Worm (Caenorhabditis elegans) whole organism, L1 larva: Measurements from ENCODE around the gene lin-3.

Experiments used
- C04F5.9 ChIP-seq: sonication (generic microtip); optimal IDR thresholded peaks from 2 replicates; lab custom pipeline; 2016; ENCODE audit warnings: missing genetic modification characterization, missing compliant biosample characterization
- C16A3.4 ChIP-seq: fragments of 150-350 bp; optimal IDR thresholded peaks from 2 replicates; lab custom pipeline; 2014; ENCODE audit warnings: missing biosample characterization, missing genetic modification characterization
- F16B12.6 ChIP-seq: fragments of 150-350 bp; optimal IDR thresholded peaks from 2 replicates; lab custom pipeline; 2014; ENCODE audit warnings: missing biosample characterization, missing genetic modification characterization
- aly-2 ChIP-seq: fragments of 150-350 bp; optimal IDR thresholded peaks from 2 replicates; lab custom pipeline; 2014; ENCODE audit warnings: missing biosample characterization, missing genetic modification characterization
- ama-1 ChIP-seq: fragments of 150-350 bp; optimal IDR thresholded peaks from 2 replicates; lab custom pipeline; 2014
- ceh-82 ChIP-seq, 3 experiments: fragments of 150-350 bp in 1 of 3; sonication (generic microtip) in 2 of 3; optimal IDR thresholded peaks; 2 replicates each; lab custom pipeline; 2014 to 2017; ENCODE audit warnings: missing biosample characterization in 3 of 3, missing genetic modification characterization in 3 of 3
- ceh-88 ChIP-seq: fragments of 200-800 bp; sonication (Bioruptor generic); IDR thresholded peaks from 2 replicates; pipeline ENCODE4 v1.3.6; 2022; ENCODE audit warnings: missing genetic modification characterization, missing compliant biosample characterization
- dpl-1 ChIP-seq, 3 experiments: fragments of 150-350 bp in 2 of 3; sonication (generic microtip) in 1 of 3; optimal IDR thresholded peaks; 2 replicates each; lab custom pipeline; 2014 to 2017; ENCODE audit warnings: missing biosample characterization in 3 of 3, missing genetic modification characterization in 3 of 3, missing genetic modification reagents in 3 of 3
- dsc-1 ChIP-seq: sonication (generic microtip); optimal IDR thresholded peaks from 2 replicates; lab custom pipeline; 2016; ENCODE audit warnings: mild to moderate bottlenecking, missing genetic modification characterization, missing compliant biosample characterization
- egl-27 ChIP-seq, 2 experiments: fragments of 150-350 bp in 1 of 2; sonication (generic microtip); optimal IDR thresholded peaks; 3 replicates each; lab custom pipeline; 2017 to 2018; ENCODE audit warnings: missing biosample characterization in 2 of 2, missing genetic modification characterization in 2 of 2, missing genetic modification reagents in 2 of 2
- elt-2 ChIP-seq: sonication (generic microtip); optimal IDR thresholded peaks from 2 replicates; lab custom pipeline; 2016; ENCODE audit warnings: missing genetic modification characterization, mild to moderate bottlenecking, inconsistent platforms, missing compliant biosample characterization, missing genetic modification reagents
- elt-3 ChIP-seq, 6 experiments: fragments of 150-350 bp in 1 of 6; sonication (generic microtip); optimal IDR thresholded peaks; 2 replicates each; lab custom pipeline; 2017 to 2018; ENCODE audit warnings: missing biosample characterization in 6 of 6, missing genetic modification characterization in 6 of 6, inconsistent platforms in 1 of 6
- ets-5 ChIP-seq: fragments of 200-800 bp; sonication (Bioruptor generic); IDR thresholded peaks from 2 replicates; pipeline ENCODE4 v1.3.6; 2022; ENCODE audit warnings: missing genetic modification characterization, missing compliant biosample characterization
- hlh-4 ChIP-seq: sonication (generic microtip); optimal IDR thresholded peaks from 2 replicates; lab custom pipeline; 2016; ENCODE audit warnings: mild to moderate bottlenecking, missing genetic modification characterization, missing compliant biosample characterization
- irx-1 ChIP-seq: sonication (generic microtip); optimal IDR thresholded peaks from 2 replicates; lab custom pipeline; 2016; ENCODE audit warnings: missing genetic modification characterization, missing compliant biosample characterization
- isw-1 ChIP-seq: fragments of 200-800 bp; sonication (Bioruptor generic); IDR thresholded peaks from 2 replicates; pipeline ENCODE4 v1.3.6; 2022; ENCODE audit warnings: missing genetic modification characterization, missing compliant biosample characterization
- lin-13 ChIP-seq: fragments of 150-350 bp; optimal IDR thresholded peaks from 2 replicates; lab custom pipeline; 2014; ENCODE audit warnings: missing biosample characterization, missing genetic modification reagents, missing genetic modification characterization
- lin-14 ChIP-seq: fragments of 200-800 bp; sonication (Bioruptor generic); optimal IDR thresholded peaks from 2 replicates; lab custom pipeline; 2018; ENCODE audit warnings: mild to moderate bottlenecking, missing genetic modification characterization, moderate library complexity, missing compliant biosample characterization
- lin-15B ChIP-seq: fragments of 150-350 bp; sonication (generic microtip); optimal IDR thresholded peaks from 3 replicates; lab custom pipeline; 2014; ENCODE audit warnings: missing biosample characterization, missing genetic modification characterization
- lin-35 ChIP-seq, 2 experiments: fragments of 150-350 bp; optimal IDR thresholded peaks; 2 replicates each; lab custom pipeline; 2014; ENCODE audit warnings: missing biosample characterization in 2 of 2, missing genetic modification characterization in 2 of 2, missing genetic modification reagents in 2 of 2
- lir-3 ChIP-seq: sonication (generic microtip); optimal IDR thresholded peaks from 2 replicates; lab custom pipeline; 2016; ENCODE audit warnings: mild to moderate bottlenecking, missing genetic modification characterization, moderate library complexity, missing compliant biosample characterization; ENCODE audit not compliant: poor library complexity
- mab-9 ChIP-seq: fragments of 200-800 bp; sonication (Bioruptor generic); IDR thresholded peaks from 2 replicates; pipeline ENCODE4 v1.3.6; 2022; ENCODE audit warnings: missing genetic modification reagents, missing genetic modification characterization, missing compliant biosample characterization
- mef-2 ChIP-seq: fragments of 150-350 bp; optimal IDR thresholded peaks from 2 replicates; lab custom pipeline; 2014; ENCODE audit warnings: missing biosample characterization, missing genetic modification characterization
- mep-1 ChIP-seq: fragments of 150-350 bp; optimal IDR thresholded peaks from 2 replicates; lab custom pipeline; 2014; ENCODE audit warnings: missing biosample characterization, missing genetic modification characterization
- nhr-237 ChIP-seq: fragments of 150-350 bp; optimal IDR thresholded peaks from 2 replicates; lab custom pipeline; 2014; ENCODE audit warnings: missing biosample characterization, missing genetic modification characterization
- nhr-84 ChIP-seq: sonication (generic microtip); optimal IDR thresholded peaks from 2 replicates; lab custom pipeline; 2017; ENCODE audit warnings: missing biosample characterization, missing genetic modification characterization
- pag-3 ChIP-seq: sonication (generic microtip); optimal IDR thresholded peaks from 2 replicates; lab custom pipeline; 2017; ENCODE audit warnings: missing genetic modification characterization, mild to moderate bottlenecking, missing compliant biosample characterization, antibody characterized with exemption, borderline replicate concordance; ENCODE audit not compliant: insufficient read depth
- pax-3 ChIP-seq: fragments of 200-800 bp; sonication (Bioruptor generic); optimal IDR thresholded peaks from 2 replicates; lab custom pipeline; 2018; ENCODE audit warnings: mild to moderate bottlenecking, missing genetic modification characterization, moderate library complexity, missing compliant biosample characterization
- rnt-1 ChIP-seq: sonication (generic microtip); optimal IDR thresholded peaks from 2 replicates; lab custom pipeline; 2016; ENCODE audit warnings: mild to moderate bottlenecking, missing genetic modification characterization, moderate library complexity, missing compliant biosample characterization
- snu-23 ChIP-seq: sonication (generic microtip); optimal IDR thresholded peaks from 2 replicates; lab custom pipeline; 2016; ENCODE audit warnings: missing genetic modification characterization, missing compliant biosample characterization
- sox-4 ChIP-seq: sonication (generic microtip); optimal IDR thresholded peaks from 2 replicates; lab custom pipeline; 2016; ENCODE audit warnings: missing genetic modification characterization, missing compliant biosample characterization
- sptf-1 ChIP-seq: fragments of 150-350 bp; optimal IDR thresholded peaks from 2 replicates; lab custom pipeline; 2014; ENCODE audit warnings: missing biosample characterization, missing genetic modification characterization
- swsn-7 ChIP-seq: sonication (generic microtip); optimal IDR thresholded peaks from 2 replicates; lab custom pipeline; 2016; ENCODE audit warnings: missing genetic modification characterization, missing compliant biosample characterization
- tbx-2 ChIP-seq: sonication (generic microtip); optimal IDR thresholded peaks from 2 replicates; lab custom pipeline; 2016; ENCODE audit warnings: missing genetic modification characterization, missing compliant biosample characterization
- tlp-1 ChIP-seq: fragments of 150-350 bp; optimal IDR thresholded peaks from 2 replicates; lab custom pipeline; 2014; ENCODE audit warnings: missing biosample characterization, missing genetic modification characterization
- unc-98 ChIP-seq: fragments of 200-800 bp; sonication (Bioruptor generic); IDR thresholded peaks from 2 replicates; pipeline ENCODE4 v1.3.6; 2022; ENCODE audit warnings: missing genetic modification characterization, missing compliant biosample characterization
- vab-15 ChIP-seq: sonication (generic microtip); optimal IDR thresholded peaks from 2 replicates; lab custom pipeline; 2017; ENCODE audit warnings: missing genotype, mild to moderate bottlenecking, missing genetic modification characterization, missing compliant biosample characterization
- xbp-1 ChIP-seq: sonication (generic microtip); optimal IDR thresholded peaks from 2 replicates; lab custom pipeline; 2016; ENCODE audit warnings: missing genetic modification characterization, missing compliant biosample characterization
- zag-1 ChIP-seq: fragments of 150-350 bp; optimal IDR thresholded peaks from 2 replicates; lab custom pipeline; 2014; ENCODE audit warnings: missing biosample characterization, missing genetic modification characterization
- ztf-11 ChIP-seq, 2 experiments: sonication (generic microtip); optimal IDR thresholded peaks; 2 replicates each; lab custom pipeline; 2016 to 2017; ENCODE audit warnings: missing genetic modification characterization in 2 of 2, missing biosample characterization in 1 of 2, missing compliant biosample characterization in 1 of 2

The lin-3 gene

ce11 chrIV:11027560-11027959 is 26.5 kb upstream of the lin-3 start (continued):
- TF ChIP-seq dsc-1 (tag; lab: Kevin White, UChicago) (peak; percentile 66), F16B12.6 (peak; percentile 33), mab-9 (GFP tag; lab: Robert Waterston, UW) (0 out of 2 replicates have a peak, but pooled peaks have one; percentile 31), rnt-1 (tag; lab: Kevin White, UChicago) (peak; percentile 77), mep-1 (peak; percentile 92), snu-23 (GFP tag; lab: Kevin White, UChicago) (peak; percentile 96), sox-4 (tag; lab: Kevin White, UChicago) (no peak), pag-3 (tag; lab: Kevin White, UChicago) (peak; percentile 91), swsn-7 (tag; lab: Kevin White, UChicago) (peak; percentile 90), mef-2 (peak; percentile 54), lin-14 (GFP tag; lab: Kevin White, UChicago) (peak; percentile 95)

- no peak for TF ChIP-seq sptf-1
- no peak for TF ChIP-seq ets-5 (GFP tag; lab: Robert Waterston, UW)
- TF ChIP-seq mep-1: no peak
- TF ChIP-seq lir-3: no peak
- no peak for TF ChIP-seq ztf-11 (tag; optimal IDR thresholded peaks at IDR 0.05; lab: Kevin White, UChicago)
- TF ChIP-seq C04F5.9 (tag; lab: Kevin White, UChicago): no peak
- no peak for TF ChIP-seq lin-15B (tag; lab: Kevin White, UChicago)
- no peak for TF ChIP-seq xbp-1 (tag; lab: Kevin White, UChicago)
- no peak for TF ChIP-seq elt-2 (tag; lab: Kevin White, UChicago)
- TF ChIP-seq tbx-2 (tag; lab: Kevin White, UChicago): no peak
- TF ChIP-seq ceh-82 (tag; optimal IDR thresholded peaks at IDR 0.05; lab: Kevin White, UChicago): no peak
- TF ChIP-seq C16A3.4 (tag; lab: Kevin White, UChicago): no peak
- no peak for TF ChIP-seq lin-13
- TF ChIP-seq egl-27 (tag; optimal IDR thresholded peaks at IDR 0.05; lab: Kevin White, UChicago): no peak
- TF ChIP-seq nhr-237: no peak
- no peak for TF ChIP-seq zag-1 (tag; lab: Kevin White, UChicago)
- TF ChIP-seq dpl-1 (GFP tag; optimal IDR thresholded peaks at IDR 0.05; lab: Kevin White, UChicago): no peak
- no peak for TF ChIP-seq ama-1 (lab: Kevin White, UChicago)
- TF ChIP-seq pax-3 (tag; lab: Kevin White, UChicago): no peak
Measured at ce11 chrIV:11029412-11029811, 24.7 kb upstream of the lin-3 start, which contains the start of gene hrg-5. hrg-5 (minus strand) TSS chrIV:11029428.

ce11 chrIV:11030117-11030516 is 24.0 kb upstream of the lin-3 start:
- no peak for TF ChIP-seq aly-2 (tag; lab: Kevin White, UChicago)
- no peak for TF ChIP-seq lir-3
- no peak for TF ChIP-seq sox-4 (tag; lab: Kevin White, UChicago)

DNA sequence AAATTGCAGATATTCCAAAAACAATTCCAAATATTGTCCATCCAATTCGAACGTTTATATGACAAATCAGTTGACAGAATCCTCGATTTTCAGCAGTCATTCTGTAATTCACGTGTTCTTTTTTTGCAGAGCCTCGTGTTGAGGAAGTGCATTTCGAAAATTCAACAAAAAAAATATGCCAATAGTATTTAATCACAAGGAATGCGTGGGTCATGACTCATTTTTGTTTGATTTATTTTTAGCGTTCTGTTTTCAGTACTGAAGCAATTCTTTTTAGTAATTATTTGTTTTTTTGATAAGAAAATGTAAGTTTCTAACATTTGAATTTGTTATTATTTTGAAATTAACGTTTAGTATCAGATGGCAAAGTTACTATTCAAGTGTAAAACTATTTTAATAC is 23.2 kb upstream of the lin-3 start, which contains the start of gene hrg-4:
Gene hrg-4, minus strand, starts transcription at position 101 of the 400 bp plus-strand sequence.
- TF ChIP-seq isw-1 (GFP tag; lab: Robert Waterston, UW): no peak
- TF ChIP-seq lin-35 (GFP tag; optimal IDR thresholded peaks at IDR 0.05; lab: Kevin White, UChicago): no peak
- TF ChIP-seq unc-98 (GFP tag; lab: Robert Waterston, UW): no peak
- TF ChIP-seq elt-3 (tag; optimal IDR thresholded peaks at IDR 0.05; lab: Kevin White, UChicago): no peak
- TF ChIP-seq F16B12.6: no peak

DNA sequence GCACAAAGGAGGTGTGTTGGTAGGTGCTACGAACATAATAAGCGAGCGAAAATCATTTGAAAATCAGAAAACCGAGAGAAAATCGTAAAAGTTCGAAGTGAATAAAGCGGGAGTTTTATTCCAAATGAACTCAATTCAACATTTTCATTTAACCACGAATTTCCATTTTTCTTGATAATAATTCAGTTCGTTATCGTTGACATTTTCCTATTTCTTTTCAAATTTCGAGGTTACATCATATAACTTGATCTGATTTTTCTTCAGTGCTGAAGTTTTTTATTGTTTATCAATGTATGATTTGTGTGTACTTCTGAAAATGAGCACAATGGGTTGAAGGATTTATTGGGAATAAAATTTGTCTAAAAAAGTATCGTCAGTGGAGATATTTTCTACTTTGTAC is 22.5 kb upstream of the lin-3 start:
- TF ChIP-seq hlh-4 (no peak), nhr-84 (no peak), tlp-1 (tag; lab: Kevin White, UChicago) (no peak), elt-2 (tag; lab: Kevin White, UChicago) (peak; percentile 71), irx-1 (no peak), vab-15 (no peak), ceh-88 (GFP tag; lab: Robert Waterston, UW) (no peak)
